Worm (Caenorhabditis elegans) whole organism, L4 larva: ENCODE measurements around the gene gut-2.

Experiments used
- F10B5.3 ChIP-seq: sonication (generic microtip); optimal IDR thresholded peaks from 2 replicates; lab custom pipeline; 2016; ENCODE audit warnings: mild to moderate bottlenecking, missing genetic modification characterization, missing compliant biosample characterization
- F26F4.8 ChIP-seq: fragments of 200-800 bp; sonication (Bioruptor generic); conservative IDR thresholded peaks from 2 replicates; pipeline ENCODE4 v1.3.6; 2022; ENCODE audit warnings: missing genetic modification characterization, missing compliant biosample characterization
- T20F7.1 ChIP-seq: fragments of 200-800 bp; sonication (Bioruptor generic); optimal IDR thresholded peaks from 2 replicates; lab custom pipeline; 2018; ENCODE audit warnings: mild to moderate bottlenecking, missing genetic modification characterization, missing compliant biosample characterization
- Y5F2A.4 ChIP-seq: fragments of 200-800 bp; sonication (Bioruptor generic); optimal IDR thresholded peaks from 2 replicates; lab custom pipeline; 2018; ENCODE audit warnings: mild to moderate bottlenecking, missing genetic modification characterization, missing compliant biosample characterization
- Y75B8A.6 ChIP-seq: fragments of 200-800 bp; sonication (Bioruptor generic); IDR thresholded peaks from 2 replicates; pipeline ENCODE4 v1.3.6; 2022; ENCODE audit warnings: missing genetic modification reagents, missing genetic modification characterization, missing compliant biosample characterization
- aha-1 ChIP-seq: fragments of 150-350 bp; peaks from one replicate; lab custom pipeline; 2014; ENCODE audit warnings: missing biosample characterization, missing genetic modification characterization
- ctbp-1 ChIP-seq: fragments of 200-800 bp; sonication (Bioruptor generic); IDR thresholded peaks from 2 replicates; pipeline ENCODE4 v1.3.6; 2022; ENCODE audit warnings: missing genetic modification reagents, missing genetic modification characterization, missing compliant biosample characterization
- daf-12 ChIP-seq: fragments of 150-350 bp; optimal IDR thresholded peaks from 2 replicates; lab custom pipeline; 2014; ENCODE audit warnings: missing biosample characterization, missing genetic modification reagents, missing genetic modification characterization
- daf-19 ChIP-seq: fragments of 200-800 bp; sonication (Bioruptor generic); conservative IDR thresholded peaks from 2 replicates; pipeline ENCODE4 v1.3.6; 2022; ENCODE audit warnings: missing genetic modification characterization, missing compliant biosample characterization
- dmd-6 ChIP-seq: fragments of 200-800 bp; sonication (Bioruptor generic); IDR thresholded peaks from 2 replicates; pipeline ENCODE4 v1.3.6; 2022; ENCODE audit warnings: missing genetic modification reagents, missing genetic modification characterization, missing compliant biosample characterization
- dmd-8 ChIP-seq: fragments of 200-800 bp; sonication (Bioruptor generic); IDR thresholded peaks from 2 replicates; pipeline ENCODE4 v1.3.6; 2022; ENCODE audit warnings: missing genetic modification characterization, missing compliant biosample characterization
- duxl-1 ChIP-seq: sonication (generic microtip); optimal IDR thresholded peaks from 2 replicates; lab custom pipeline; 2016; ENCODE audit warnings: mild to moderate bottlenecking, missing genetic modification characterization, moderate library complexity, missing compliant biosample characterization; ENCODE audit not compliant: poor library complexity
- gei-8 ChIP-seq: fragments of 200-800 bp; sonication (Bioruptor generic); optimal IDR thresholded peaks from 2 replicates; lab custom pipeline; 2018; ENCODE audit warnings: mild to moderate bottlenecking, missing genetic modification characterization, missing compliant biosample characterization
- hlh-11 ChIP-seq: fragments of 200-800 bp; sonication (Bioruptor generic); optimal IDR thresholded peaks from 2 replicates; lab custom pipeline; 2018; ENCODE audit warnings: mild to moderate bottlenecking, missing genetic modification characterization, missing compliant biosample characterization
- jun-1 ChIP-seq: fragments of 150-350 bp; optimal IDR thresholded peaks from 2 replicates; lab custom pipeline; 2014; ENCODE audit warnings: missing biosample characterization, missing genetic modification reagents, missing genetic modification characterization
- lim-7 ChIP-seq: fragments of 200-800 bp; sonication (Bioruptor generic); IDR thresholded peaks from 2 replicates; pipeline ENCODE4 v1.3.6; 2022; ENCODE audit warnings: missing genetic modification characterization, missing compliant biosample characterization
- madf-9 ChIP-seq: fragments of 200-800 bp; sonication (Bioruptor generic); conservative IDR thresholded peaks from 2 replicates; pipeline ENCODE4 v1.3.6; 2022; ENCODE audit warnings: missing genetic modification reagents, missing genetic modification characterization, missing compliant biosample characterization
- mdt-29 ChIP-seq: fragments of 200-800 bp; sonication (Bioruptor generic); IDR thresholded peaks from 2 replicates; pipeline ENCODE4 v1.3.6; 2022; ENCODE audit warnings: missing genetic modification reagents, missing genetic modification characterization, missing compliant biosample characterization
- mep-1 ChIP-seq: fragments of 150-350 bp; sonication (generic microtip); optimal IDR thresholded peaks from 3 replicates; lab custom pipeline; 2014; ENCODE audit warnings: missing biosample characterization, missing genetic modification characterization
- mes-2 ChIP-seq: sonication (generic microtip); optimal IDR thresholded peaks from 2 replicates; lab custom pipeline; 2016; ENCODE audit warnings: missing genotype, mild to moderate bottlenecking, missing genetic modification characterization, missing compliant biosample characterization; ENCODE audit not compliant: poor library complexity, severe bottlenecking
- nhr-102 ChIP-seq: sonication (generic microtip); optimal IDR thresholded peaks from 2 replicates; lab custom pipeline; 2016; ENCODE audit warnings: mild to moderate bottlenecking, missing genetic modification characterization, moderate library complexity, missing compliant biosample characterization
- nhr-237 ChIP-seq: sonication (generic microtip); optimal IDR thresholded peaks from 2 replicates; lab custom pipeline; 2017; ENCODE audit warnings: missing biosample characterization, missing genetic modification characterization
- nhr-25 ChIP-seq: sonication (generic microtip); optimal IDR thresholded peaks from 2 replicates; lab custom pipeline; 2017; ENCODE audit warnings: missing genetic modification characterization, mild to moderate bottlenecking, missing compliant biosample characterization, antibody characterized with exemption, moderate library complexity, borderline replicate concordance; ENCODE audit not compliant: insufficient read depth
- nhr-28 ChIP-seq: fragments of 150-350 bp; optimal IDR thresholded peaks from 2 replicates; lab custom pipeline; 2014; ENCODE audit warnings: missing biosample characterization, missing genetic modification characterization
- pha-4 ChIP-seq, 2 experiments: fragments of 150-350 bp in 1 of 2; fragments of 200-800 bp in 1 of 2; sonication (Bioruptor generic) in 1 of 2; IDR thresholded peaks in 1 of 2; optimal IDR thresholded peaks in 1 of 2; 2 replicates each; pipeline versions ENCODE4 v1.3.6 to Lab custom; 2014 to 2022; ENCODE audit warnings: missing genetic modification characterization in 2 of 2, missing genetic modification reagents in 2 of 2, missing biosample characterization in 1 of 2, missing compliant biosample characterization in 1 of 2
- rbr-2 ChIP-seq: sonication (generic microtip); optimal IDR thresholded peaks from 2 replicates; lab custom pipeline; 2016; ENCODE audit warnings: missing genotype, missing genetic modification characterization, missing compliant biosample characterization
- sdz-12 ChIP-seq: fragments of 200-800 bp; sonication (Bioruptor generic); optimal IDR thresholded peaks from 2 replicates; lab custom pipeline; 2018; ENCODE audit warnings: mild to moderate bottlenecking, missing genetic modification characterization, missing compliant biosample characterization
- set-16 ChIP-seq: fragments of 200-800 bp; sonication (Bioruptor generic); IDR thresholded peaks from 2 replicates; pipeline ENCODE4 v1.3.6; 2022; ENCODE audit warnings: missing genetic modification reagents, missing genetic modification characterization, missing compliant biosample characterization
- unc-62 ChIP-seq, 3 experiments: fragments of 150-350 bp in 1 of 3; sonication (generic microtip); optimal IDR thresholded peaks in 2 of 3; peaks in 1 of 3; 1 replicate in 1 of 3; 2 replicates in 2 of 3; lab custom pipeline; 2014 to 2017; ENCODE audit warnings: missing biosample characterization in 3 of 3, missing genetic modification characterization in 3 of 3, missing genetic modification reagents in 3 of 3, missing genotype in 1 of 3
- vab-7 ChIP-seq: fragments of 200-800 bp; sonication (Bioruptor generic); IDR thresholded peaks from 2 replicates; pipeline ENCODE4 v1.3.6; 2022; ENCODE audit warnings: missing genetic modification reagents, missing genetic modification characterization, missing compliant biosample characterization
- zag-1 ChIP-seq: fragments of 150-350 bp; optimal IDR thresholded peaks from 2 replicates; lab custom pipeline; 2014; ENCODE audit warnings: missing biosample characterization, missing genetic modification characterization
- ztf-7 ChIP-seq: fragments of 150-350 bp; optimal IDR thresholded peaks from 2 replicates; lab custom pipeline; 2014; ENCODE audit warnings: missing biosample characterization, missing genetic modification characterization

The gut-2 gene

ce11 chrV:13488297-13488803 lies 9.1 kb upstream of the gut-2 start:
- TF ChIP-seq unc-62 (GFP tag; optimal IDR thresholded peaks at IDR 0.05 in 1 of 2; lab: Kevin White, UChicago) (peak in 1 of 2 experiments; percentile 91), unc-62 (tag; optimal IDR thresholded peaks at IDR 0.05; lab: Kevin White, UChicago) (no peak), aha-1 (tag; lab: Kevin White, UChicago) (peak; percentile 80), mdt-29 (GFP tag; lab: Robert Waterston, UW) (no peak), T20F7.1 (GFP tag; lab: Kevin White, UChicago) (peak; percentile 7), madf-9 (GFP tag; lab: Robert Waterston, UW) (no peak), duxl-1 (tag; lab: Kevin White, UChicago) (no peak)
- TF ChIP-seq, all 104 proteins: peak for 3

- TF ChIP-seq ctbp-1 (GFP tag; lab: Robert Waterston, UW) (no peak), nhr-25 (tag; lab: Kevin White, UChicago) (peak; percentile 4), unc-62 (GFP tag; optimal IDR thresholded peaks at IDR 0.05 in 1 of 2; lab: Kevin White, UChicago) (peak in 1 of 2 experiments; percentile 23), unc-62 (tag; optimal IDR thresholded peaks at IDR 0.05; lab: Kevin White, UChicago) (no peak), mes-2 (tag; lab: Kevin White, UChicago) (no peak), nhr-28 (tag; lab: Kevin White, UChicago) (peak; percentile 63), aha-1 (tag; lab: Kevin White, UChicago) (peak; percentile 87)
These were observed 7.7 kb upstream of the gut-2 start, which contains the start of gene T10G3.3 for ce11 chrV:13489830-13490229. Gene T10G3.3 (minus strand): TSS chrV:13490199.

ce11 chrV:13499227-13499626 lies 1.7 kb downstream of the gut-2 start:
- TF ChIP-seq Y5F2A.4, result no peak
- TF ChIP-seq unc-62 (GFP tag; optimal IDR thresholded peaks at IDR 0.05 in 1 of 2; lab: Kevin White, UChicago), result peak in 1 of 2 experiments; percentile 95
- no peak for TF ChIP-seq unc-62 (tag; optimal IDR thresholded peaks at IDR 0.05; lab: Kevin White, UChicago)

ce11 chrV:13506321-13506720 lies 8.8 kb downstream of the gut-2 start, which contains the start of gene R11G10.4:
Gene R11G10.4 (plus strand): TSS chrV:13506621.
- TF ChIP-seq zag-1 (tag; lab: Kevin White, UChicago), result no peak
- no peak for TF ChIP-seq Y75B8A.6 (GFP tag; lab: Robert Waterston, UW)

ce11 chrV:13507078-13507477 lies 9.6 kb downstream of the gut-2 start:
- 0 out of 2 replicates have a peak, but pooled peaks have one; percentile 10 for TF ChIP-seq F26F4.8

ce11 chrV:13509504-13509903 lies 12.0 kb downstream of the gut-2 start:
- 0 out of 2 replicates have a peak, but pooled peaks have one; percentile 34 for TF ChIP-seq lim-7 (GFP tag; lab: Robert Waterston, UW)

- TF ChIP-seq gei-8 (GFP tag; lab: Kevin White, UChicago), result no peak
- no peak for TF ChIP-seq nhr-237 (tag; lab: Kevin White, UChicago)
- TF ChIP-seq daf-19, result no peak
- no peak for TF ChIP-seq F10B5.3 (tag; lab: Kevin White, UChicago)
- TF ChIP-seq dmd-6 (GFP tag; lab: Robert Waterston, UW), result no peak
- TF ChIP-seq hlh-11 (tag; lab: Kevin White, UChicago), result no peak
- no peak for TF ChIP-seq rbr-2 (tag; lab: Kevin White, UChicago)
- TF ChIP-seq nhr-102, result no peak
- TF ChIP-seq T20F7.1 (GFP tag; lab: Kevin White, UChicago), result no peak
- no peak for TF ChIP-seq ztf-7 (tag; lab: Kevin White, UChicago)
- TF ChIP-seq vab-7 (GFP tag; lab: Robert Waterston, UW), result no peak
- no peak for TF ChIP-seq dmd-8
- no peak for TF ChIP-seq mes-2 (tag; lab: Kevin White, UChicago)
- no peak for TF ChIP-seq mep-1 (tag; lab: Kevin White, UChicago)
- no peak for TF ChIP-seq daf-12 (tag; lab: Kevin White, UChicago)
- no peak for TF ChIP-seq jun-1 (tag; lab: Kevin White, UChicago)
- no peak for TF ChIP-seq pha-4 (GFP tag; IDR thresholded peaks at IDR 0.05; lab: Robert Waterston, UW)
- no peak for TF ChIP-seq pha-4 (tag; optimal IDR thresholded peaks at IDR 0.05; lab: Kevin White, UChicago)
- TF ChIP-seq set-16, result no peak
- no peak for TF ChIP-seq sdz-12 (GFP tag; lab: Kevin White, UChicago)
These were observed 14.1 kb downstream of the gut-2 start, which contains the start of gene avr-15 for ce11 chrV:13511618-13512017. Gene avr-15 (minus strand): TSS chrV:13511718.
